Fruit fly (Drosophila melanogaster) whole organism, embryonic: ENCODE measurements around the gene m-cup.

ENCODE experiments used
- Blimp-1 ChIP-seq: fragments of 200-800 bp; sonication (Bioruptor generic); optimal IDR thresholded peaks from 3 replicates; lab custom pipeline; 2018; ENCODE audit warnings: missing biosample characterization, missing genetic modification characterization, mild to moderate bottlenecking, moderate library complexity, missing genetic modification reagents
- CG10565 ChIP-seq: fragments of 200-800 bp; sonication (Bioruptor generic); optimal IDR thresholded peaks from 3 replicates; lab custom pipeline; 2016; ENCODE audit warnings: missing biosample characterization, mild to moderate bottlenecking, missing genetic modification characterization
- CG10979 ChIP-seq: fragments of 200-800 bp; sonication (Bioruptor generic); optimal IDR thresholded peaks from 2 replicates; lab custom pipeline; 2018; ENCODE audit warnings: missing biosample characterization, mild to moderate bottlenecking, missing genetic modification characterization, moderate library complexity
- CG14441 ChIP-seq: fragments of 200-800 bp; sonication (Bioruptor generic); IDR thresholded peaks from 2 replicates; pipeline ENCODE4 v1.3.6; 2022; ENCODE audit warnings: missing biosample characterization, missing genetic modification characterization
- CG15269 ChIP-seq: fragments of 200-800 bp; sonication (Bioruptor generic); optimal IDR thresholded peaks from 2 replicates; lab custom pipeline; 2018; ENCODE audit warnings: missing biosample characterization, mild to moderate bottlenecking, missing genetic modification characterization, moderate library complexity
- CG17361 ChIP-seq: fragments of 200-800 bp; sonication (Bioruptor generic); IDR thresholded peaks from 3 replicates; pipeline ENCODE4 v1.3.6; 2022; ENCODE audit warnings: missing biosample characterization, missing genetic modification characterization
- CG4617 ChIP-seq: fragments of 200-800 bp; sonication (Bioruptor generic); optimal IDR thresholded peaks from 3 replicates; lab custom pipeline; 2016; ENCODE audit warnings: missing biosample characterization, missing genetic modification characterization, borderline replicate concordance
- CG8359 ChIP-seq: fragments of 200-800 bp; sonication (Bioruptor generic); optimal IDR thresholded peaks from 2 replicates; lab custom pipeline; 2017; ENCODE audit warnings: missing biosample characterization, mild to moderate bottlenecking, missing genetic modification characterization, borderline replicate concordance
- CG9932 ChIP-seq: fragments of 200-800 bp; sonication (Bioruptor generic); IDR thresholded peaks from 2 replicates; pipeline ENCODE4 v1.3.6; 2022; ENCODE audit warnings: missing biosample characterization, missing genetic modification characterization
- NfI ChIP-seq: fragments of 200-800 bp; sonication (Bioruptor generic); optimal IDR thresholded peaks from 3 replicates; lab custom pipeline; 2018; ENCODE audit warnings: missing biosample characterization, mild to moderate bottlenecking, missing genetic modification characterization, moderate library complexity
- jumu ChIP-seq: fragments of 200-800 bp; sonication (Bioruptor generic); optimal IDR thresholded peaks from 3 replicates; lab custom pipeline; 2016; ENCODE audit warnings: missing biosample characterization, missing genetic modification characterization
- psq ChIP-seq: fragments of 200-800 bp; sonication (Bioruptor generic); optimal IDR thresholded peaks from 2 replicates; lab custom pipeline; 2017; ENCODE audit warnings: missing biosample characterization, missing genetic modification characterization
- ssp ChIP-seq: fragments of 200-800 bp; sonication (Bioruptor generic); IDR thresholded peaks from 2 replicates; pipeline ENCODE4 v1.3.6; 2022; ENCODE audit warnings: missing biosample characterization, missing genetic modification characterization
- sug ChIP-seq: fragments of 200-800 bp; optimal IDR thresholded peaks from 2 replicates; lab custom pipeline; 2019; ENCODE audit warnings: missing biosample characterization, mild to moderate bottlenecking, missing genetic modification characterization, moderate library complexity

- no peak for TF ChIP-seq CG4617 (GFP tag; lab: Kevin White, UChicago)
- no peak for TF ChIP-seq CG8359
- TF ChIP-seq NfI (GFP tag; lab: Kevin White, UChicago), result no peak
- TF ChIP-seq jumu (GFP tag; lab: Kevin White, UChicago), result no peak
- no peak for TF ChIP-seq CG14441 (GFP tag; lab: Robert Waterston, UW)
- no peak for TF ChIP-seq sug
- TF ChIP-seq psq (GFP tag; lab: Kevin White, UChicago), result no peak
- TF ChIP-seq CG17361, result no peak
- TF ChIP-seq Blimp-1 (GFP tag; lab: Kevin White, UChicago), result no peak
- TF ChIP-seq ssp (GFP tag; lab: Robert Waterston, UW), result no peak
- TF ChIP-seq CG10565, result no peak
- no peak for TF ChIP-seq CG9932 (GFP tag; lab: Robert Waterston, UW)
- TF ChIP-seq CG15269 (tag; lab: Kevin White, UChicago), result no peak
- TF ChIP-seq CG10979 (tag; lab: Kevin White, UChicago), result no peak
Measured at dm6 chr3R:17197599-17197998, 48.4 kb upstream of the m-cup start.
